Fruit fly (Drosophila melanogaster) whole organism, pupa: ENCODE data around the gene Frmd5.

ENCODE experiments used
- CG10348 ChIP-seq: fragments of 200-800 bp; sonication (Bioruptor generic); IDR thresholded peaks from 2 replicates; pipeline ENCODE4 v1.3.6; 2022; ENCODE audit warnings: missing biosample characterization, missing genetic modification characterization
- CG14655 ChIP-seq: fragments of 200-800 bp; sonication (Bioruptor generic); optimal IDR thresholded peaks from 3 replicates; lab custom pipeline; 2017; ENCODE audit warnings: mild to moderate bottlenecking, missing biosample characterization, missing genetic modification reagents, missing genetic modification characterization
- CG34367 ChIP-seq: fragments of 200-800 bp; sonication (Bioruptor generic); optimal IDR thresholded peaks from 2 replicates; lab custom pipeline; 2018; ENCODE audit warnings: missing biosample characterization, mild to moderate bottlenecking, missing genetic modification characterization
- EcR ChIP-seq: fragments of 200-800 bp; sonication (Bioruptor generic); optimal IDR thresholded peaks from 3 replicates; lab custom pipeline; 2019; ENCODE audit warnings: missing biosample characterization, missing genetic modification characterization, mild to moderate bottlenecking, moderate library complexity, missing genetic modification reagents
- gl ChIP-seq: fragments of 200-800 bp; sonication (Bioruptor generic); optimal IDR thresholded peaks from 2 replicates; lab custom pipeline; 2018; ENCODE audit warnings: missing biosample characterization, mild to moderate bottlenecking, missing genetic modification characterization

DNA sequence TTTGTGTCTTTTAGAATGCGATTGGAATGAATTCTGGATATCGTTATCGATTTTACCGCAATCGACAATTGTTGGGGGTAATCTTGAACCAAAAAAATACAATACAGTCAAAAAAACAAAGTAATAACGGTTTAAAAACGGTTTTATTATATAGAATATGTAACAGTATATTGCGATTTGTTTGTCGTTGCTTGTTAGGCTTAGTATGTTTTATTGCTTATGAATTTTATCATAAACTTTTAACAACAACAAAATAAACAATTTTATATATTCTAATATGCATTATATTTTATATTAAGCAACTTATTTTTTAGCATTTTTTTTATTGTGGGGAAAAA is 44.5 kb upstream of the Frmd5 start, which contains the start of gene CYLD:
- TF ChIP-seq CG34367 (tag; lab: Kevin White, UChicago) (peak; percentile 43), CG14655 (GFP tag; lab: Kevin White, UChicago) (no peak), CG10348 (GFP tag; lab: Robert Waterston, UW) (no peak), gl (no peak), EcR (GFP tag; lab: Kevin White, UChicago) (no peak)
